Worm (Caenorhabditis elegans) whole organism, young adult: ENCODE results near the gene lir-1.

Source experiments
- Y53F4B.3 ChIP-seq: fragments of 200-800 bp; sonication (Bioruptor generic); IDR thresholded peaks from 2 replicates; pipeline ENCODE4 v1.3.6; 2022; ENCODE audit warnings: missing genetic modification reagents, missing genetic modification characterization, missing compliant biosample characterization
- Y95B8A.8 ChIP-seq: fragments of 200-800 bp; sonication (Bioruptor generic); IDR thresholded peaks from 2 replicates; pipeline ENCODE4 v1.3.6; 2022; ENCODE audit warnings: missing genetic modification reagents, missing genetic modification characterization, missing compliant biosample characterization
- ZK185.1 ChIP-seq: sonication (generic microtip); optimal IDR thresholded peaks from 2 replicates; lab custom pipeline; 2016; ENCODE audit warnings: mild to moderate bottlenecking, missing genetic modification characterization, missing compliant biosample characterization; ENCODE audit not compliant: poor library complexity, severe bottlenecking
- athp-1 ChIP-seq: sonication (generic microtip); optimal IDR thresholded peaks from 2 replicates; lab custom pipeline; 2017; ENCODE audit warnings: mild to moderate bottlenecking, missing genetic modification characterization, missing compliant biosample characterization
- die-1 ChIP-seq: sonication (generic microtip); optimal IDR thresholded peaks from 2 replicates; lab custom pipeline; 2016; ENCODE audit warnings: missing genotype, mild to moderate bottlenecking, missing genetic modification characterization, missing compliant biosample characterization
- dpl-1 ChIP-seq: fragments of 150-350 bp; optimal IDR thresholded peaks from 2 replicates; lab custom pipeline; 2014; ENCODE audit warnings: missing biosample characterization, missing genetic modification reagents, missing genetic modification characterization
- let-607 ChIP-seq, 2 experiments: fragments of 200-800 bp in 1 of 2; sonication (Bioruptor generic) in 1 of 2; sonication (generic microtip) in 1 of 2; optimal IDR thresholded peaks; 2 replicates each; lab custom pipeline; 2016 to 2018; ENCODE audit warnings: mild to moderate bottlenecking in 2 of 2, missing compliant biosample characterization in 2 of 2, missing genetic modification characterization in 2 of 2, moderate library complexity in 2 of 2, missing genotype in 1 of 2
- madf-3 ChIP-seq: fragments of 200-800 bp; sonication (Bioruptor generic); IDR thresholded peaks from 2 replicates; pipeline ENCODE4 v1.3.6; 2022; ENCODE audit warnings: missing genetic modification reagents, missing genetic modification characterization, missing compliant biosample characterization
- mxl-1 ChIP-seq: sonication (generic microtip); optimal IDR thresholded peaks from 2 replicates; lab custom pipeline; 2016; ENCODE audit warnings: missing genetic modification characterization, missing compliant biosample characterization
- rpc-1 ChIP-seq, 2 experiments: fragments of 150-350 bp in 1 of 2; sonication (generic microtip) in 1 of 2; optimal IDR thresholded peaks; 2 replicates each; lab custom pipeline; 2014 to 2018; ENCODE audit warnings: missing biosample characterization in 1 of 2, missing genetic modification characterization in 1 of 2, missing genetic modification reagents in 1 of 2, missing genotype in 1 of 2
- sea-2 ChIP-seq: fragments of 200-800 bp; sonication (Bioruptor generic); IDR thresholded peaks from 2 replicates; pipeline ENCODE4 v1.3.6; 2022; ENCODE audit warnings: missing genetic modification characterization, missing compliant biosample characterization
- snpc-4 ChIP-seq, 5 experiments: fragments of 150-350 bp in 1 of 5; sonication (generic microtip) in 4 of 5; optimal IDR thresholded peaks; 2 replicates each; lab custom pipeline; 2014 to 2018; ENCODE audit warnings: missing genetic modification characterization in 5 of 5, missing biosample characterization in 3 of 5, antibody characterized with exemption in 2 of 5, mild to moderate bottlenecking in 2 of 5, missing compliant biosample characterization in 2 of 5, missing genotype in 2 of 5, moderate library complexity in 2 of 5, missing genetic modification reagents in 1 of 5
- unc-62 ChIP-seq: fragments of 150-350 bp; optimal IDR thresholded peaks from 2 replicates; lab custom pipeline; 2014; ENCODE audit warnings: missing biosample characterization, missing genetic modification reagents, missing genetic modification characterization
- ztf-3 ChIP-seq: fragments of 200-800 bp; sonication (Bioruptor generic); optimal IDR thresholded peaks from 2 replicates; lab custom pipeline; 2018; ENCODE audit warnings: mild to moderate bottlenecking, missing genetic modification characterization, missing compliant biosample characterization

DNA sequence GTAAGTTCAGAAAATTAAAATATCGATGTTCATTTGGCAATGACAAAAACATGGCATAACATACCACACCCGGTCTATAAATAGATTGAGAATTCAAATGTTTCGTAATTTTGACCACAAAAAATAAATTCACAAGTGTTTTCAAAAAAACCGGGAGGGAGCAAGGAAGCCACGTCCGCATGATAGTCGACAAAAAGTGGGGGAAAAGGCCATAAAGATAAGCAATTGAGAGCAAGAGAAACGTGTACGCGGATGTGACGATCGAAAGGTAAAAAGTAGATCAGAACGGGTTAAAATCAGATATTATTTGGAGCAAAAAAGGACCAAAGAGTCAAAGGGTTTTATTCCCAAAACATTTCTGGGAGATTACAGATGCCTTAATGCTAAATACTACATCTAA is 22.9 kb downstream of the lir-1 start:
- TF ChIP-seq Y95B8A.8: no peak
- TF ChIP-seq mxl-1 (tag; lab: Kevin White, UChicago): no peak
- no peak for TF ChIP-seq athp-1 (tag; lab: Kevin White, UChicago)
- TF ChIP-seq die-1 (tag; lab: Kevin White, UChicago): no peak
- TF ChIP-seq dpl-1: no peak
- no peak for TF ChIP-seq sea-2 (GFP tag; lab: Robert Waterston, UW)
- no peak for TF ChIP-seq let-607 (tag; optimal IDR thresholded peaks at IDR 0.05; lab: Kevin White, UChicago)
- no peak for TF ChIP-seq ztf-3 (GFP tag; lab: Kevin White, UChicago)
- TF ChIP-seq Y53F4B.3: no peak
- no peak for TF ChIP-seq rpc-1 (optimal IDR thresholded peaks at IDR 0.05; lab: Kevin White, UChicago)
- TF ChIP-seq rpc-1 (tag; optimal IDR thresholded peaks at IDR 0.05; lab: Kevin White, UChicago): no peak
- no peak for TF ChIP-seq ZK185.1 (tag; lab: Kevin White, UChicago)
- TF ChIP-seq unc-62 (GFP tag; lab: Kevin White, UChicago): no peak
- TF ChIP-seq snpc-4 (GFP tag; optimal IDR thresholded peaks at IDR 0.05; lab: Kevin White, UChicago): no peak
- TF ChIP-seq snpc-4 (tag; optimal IDR thresholded peaks at IDR 0.05; lab: Kevin White, UChicago): no peak
- TF ChIP-seq madf-3 (GFP tag; lab: Robert Waterston, UW): no peak
